Worm (Caenorhabditis elegans): ENCODE data around the gene clec-74.

ce11 chrIV:3993292-3993691 lies 36.5 kb downstream of the clec-74 start, which contains the start of gene F47C12.6:
- TF ChIP-seq F13H6.1 (tag; optimal IDR thresholded peaks at IDR 0.05) (no peak), hlh-6 (tag; optimal IDR thresholded peaks at IDR 0.05) (no peak), ref-2 (tag; optimal IDR thresholded peaks at IDR 0.05) (no peak), lim-6 (tag; optimal IDR thresholded peaks at IDR 0.05) (no peak), eyg-1 (tag; optimal IDR thresholded peaks at IDR 0.05) (no peak), lin-11 (tag; optimal IDR thresholded peaks at IDR 0.05) (no peak), ama-1 (optimal IDR thresholded peaks at IDR 0.05) (no peak), che-1 (tag; optimal IDR thresholded peaks at IDR 0.05) (no peak), pqm-1 (tag; optimal IDR thresholded peaks at IDR 0.05) (no peak), C08G9.2 (tag; optimal IDR thresholded peaks at IDR 0.05) (no peak), C38D4.7 (GFP tag; optimal IDR thresholded peaks at IDR 0.05) (no peak), T23F11.4 (GFP tag; optimal IDR thresholded peaks at IDR 0.05) (no peak), ceh-6 (GFP tag; optimal IDR thresholded peaks at IDR 0.05) (no peak)
